Fruit fly (Drosophila melanogaster) whole organism, embryonic: Measurements from ENCODE around the gene CG11598.

ENCODE experiments used
- Aef1 ChIP-seq: fragments of 200-800 bp; sonication (Bioruptor generic); IDR thresholded peaks from 3 replicates; pipeline ENCODE4 v1.3.6; 2022; ENCODE audit warnings: missing biosample characterization, missing genetic modification characterization
- Atf3 ChIP-seq: fragments of 200-800 bp; sonication (Bioruptor generic); optimal IDR thresholded peaks from 3 replicates; lab custom pipeline; 2016; ENCODE audit warnings: missing biosample characterization, missing genetic modification characterization
- B-H1 ChIP-seq: fragments of 200-800 bp; sonication (Bioruptor generic); IDR thresholded peaks from 3 replicates; pipeline ENCODE4 v1.3.6; 2022; ENCODE audit warnings: missing biosample characterization, missing genetic modification characterization
- Blimp-1 ChIP-seq: fragments of 200-800 bp; sonication (Bioruptor generic); optimal IDR thresholded peaks from 3 replicates; lab custom pipeline; 2018; ENCODE audit warnings: missing biosample characterization, missing genetic modification characterization, mild to moderate bottlenecking, moderate library complexity, missing genetic modification reagents
- Bteb2 ChIP-seq: fragments of 200-800 bp; sonication (Bioruptor generic); optimal IDR thresholded peaks from 2 replicates; lab custom pipeline; 2016; ENCODE audit warnings: missing biosample characterization, missing genetic modification characterization
- CG11695 ChIP-seq: fragments of 200-800 bp; sonication (Bioruptor generic); IDR thresholded peaks from 3 replicates; pipeline ENCODE4 v1.3.6; 2022; ENCODE audit warnings: missing biosample characterization, missing genetic modification characterization
- CG12071 ChIP-seq: fragments of 200-800 bp; sonication (Bioruptor generic); optimal IDR thresholded peaks from 3 replicates; lab custom pipeline; 2018; ENCODE audit warnings: missing biosample characterization, mild to moderate bottlenecking, missing genetic modification characterization
- CG1233 ChIP-seq: fragments of 200-800 bp; sonication (Bioruptor generic); optimal IDR thresholded peaks from 4 replicates; lab custom pipeline; 2018; ENCODE audit warnings: missing biosample characterization, mild to moderate bottlenecking, missing genetic modification characterization
- CG12391 ChIP-seq: fragments of 200-800 bp; sonication (Bioruptor generic); optimal IDR thresholded peaks from 3 replicates; lab custom pipeline; 2018; ENCODE audit warnings: missing biosample characterization, mild to moderate bottlenecking, missing genetic modification characterization, moderate library complexity
- CG12942 ChIP-seq: fragments of 200-800 bp; sonication (Bioruptor generic); optimal IDR thresholded peaks from 3 replicates; lab custom pipeline; 2016; ENCODE audit warnings: missing biosample characterization, missing genetic modification characterization
- CG13287 ChIP-seq: fragments of 200-800 bp; sonication (Bioruptor generic); IDR thresholded peaks from 2 replicates; pipeline ENCODE4 v1.3.6; 2022; ENCODE audit warnings: missing biosample characterization, missing genetic modification characterization; ENCODE audit not compliant: partially characterized antibody
- CG14667 ChIP-seq: fragments of 200-800 bp; sonication (Bioruptor generic); IDR thresholded peaks from 2 replicates; pipeline ENCODE4 v1.3.6; 2022; ENCODE audit warnings: missing biosample characterization, missing genetic modification characterization
- CG14710 ChIP-seq: fragments of 200-800 bp; sonication (Bioruptor generic); optimal IDR thresholded peaks from 3 replicates; lab custom pipeline; 2019; ENCODE audit warnings: missing biosample characterization, mild to moderate bottlenecking, missing genetic modification characterization, moderate library complexity
- CG15269 ChIP-seq: fragments of 200-800 bp; sonication (Bioruptor generic); optimal IDR thresholded peaks from 2 replicates; lab custom pipeline; 2018; ENCODE audit warnings: missing biosample characterization, mild to moderate bottlenecking, missing genetic modification characterization, moderate library complexity
- CG17328 ChIP-seq: fragments of 200-800 bp; sonication (Bioruptor generic); IDR thresholded peaks from 2 replicates; pipeline ENCODE4 v1.3.6; 2022; ENCODE audit warnings: missing biosample characterization, missing genetic modification characterization
- CG17361 ChIP-seq: fragments of 200-800 bp; sonication (Bioruptor generic); IDR thresholded peaks from 3 replicates; pipeline ENCODE4 v1.3.6; 2022; ENCODE audit warnings: missing biosample characterization, missing genetic modification characterization
- CG17612 ChIP-seq: fragments of 200-800 bp; sonication (Bioruptor generic); IDR thresholded peaks from 2 replicates; pipeline ENCODE4 v1.3.6; 2022; ENCODE audit warnings: missing biosample characterization, missing genetic modification characterization
- CG31224 ChIP-seq: fragments of 200-800 bp; sonication (Bioruptor generic); IDR thresholded peaks from 2 replicates; pipeline ENCODE4 v1.3.6; 2022; ENCODE audit warnings: missing biosample characterization, missing genetic modification characterization
- CG33213 ChIP-seq: fragments of 200-800 bp; sonication (Bioruptor generic); optimal IDR thresholded peaks from 3 replicates; lab custom pipeline; 2016; ENCODE audit warnings: missing biosample characterization, missing genetic modification characterization
- CG34224 ChIP-seq: fragments of 200-800 bp; sonication (Bioruptor generic); IDR thresholded peaks from 3 replicates; pipeline ENCODE4 v1.3.6; 2022; ENCODE audit warnings: missing biosample characterization, missing genetic modification characterization; ENCODE audit not compliant: partially characterized antibody
- CG4730 ChIP-seq: fragments of 200-800 bp; sonication (Bioruptor generic); IDR thresholded peaks from 2 replicates; pipeline ENCODE4 v1.3.6; 2022; ENCODE audit warnings: missing biosample characterization, missing genetic modification characterization
- CG5245 ChIP-seq: fragments of 200-800 bp; sonication (Bioruptor generic); optimal IDR thresholded peaks from 3 replicates; lab custom pipeline; 2016; ENCODE audit warnings: missing biosample characterization, missing genetic modification characterization
- CG5953 ChIP-seq: fragments of 200-800 bp; sonication (Bioruptor generic); IDR thresholded peaks from 2 replicates; pipeline ENCODE4 v1.3.6; 2022; ENCODE audit warnings: missing biosample characterization, missing genetic modification characterization
- CG7928 ChIP-seq: fragments of 200-800 bp; sonication (Bioruptor generic); optimal IDR thresholded peaks from 2 replicates; lab custom pipeline; 2017; ENCODE audit warnings: missing biosample characterization, mild to moderate bottlenecking, missing genetic modification characterization
- CG8281 ChIP-seq: fragments of 200-800 bp; sonication (Bioruptor generic); optimal IDR thresholded peaks from 2 replicates; lab custom pipeline; 2018; ENCODE audit warnings: missing biosample characterization, mild to moderate bottlenecking, missing genetic modification characterization, moderate library complexity
- CG8290 ChIP-seq, 3 experiments: fragments of 200-800 bp; sonication (Bioruptor generic); optimal IDR thresholded peaks; 2 replicates each; lab custom pipeline; 2016 to 2019; ENCODE audit warnings: missing biosample characterization in 3 of 3, missing genetic modification characterization in 3 of 3, mild to moderate bottlenecking in 2 of 3, moderate library complexity in 1 of 3
- CG9215 ChIP-seq: fragments of 200-800 bp; sonication (Bioruptor generic); IDR thresholded peaks from 2 replicates; pipeline ENCODE4 v1.3.6; 2022; ENCODE audit warnings: missing biosample characterization, missing genetic modification characterization
- CG9437 ChIP-seq: fragments of 200-800 bp; sonication (Bioruptor generic); optimal IDR thresholded peaks from 2 replicates; lab custom pipeline; 2018; ENCODE audit warnings: missing biosample characterization, mild to moderate bottlenecking, missing genetic modification characterization
- CrebB ChIP-seq: fragments of 200-800 bp; sonication (Bioruptor generic); optimal IDR thresholded peaks from 3 replicates; lab custom pipeline; 2018; ENCODE audit warnings: missing biosample characterization, mild to moderate bottlenecking, missing genetic modification characterization
- Dll ChIP-seq: fragments of 200-800 bp; sonication (Bioruptor generic); IDR thresholded peaks from 4 replicates; pipeline ENCODE4 v1.3.6; 2022; ENCODE audit warnings: missing biosample characterization, missing genetic modification characterization; ENCODE audit not compliant: partially characterized antibody
- Max ChIP-seq: fragments of 200-800 bp; sonication (Bioruptor generic); optimal IDR thresholded peaks from 2 replicates; lab custom pipeline; 2016; ENCODE audit warnings: missing biosample characterization, mild to moderate bottlenecking, missing genetic modification characterization
- Oaz ChIP-seq: fragments of 200-800 bp; sonication (Bioruptor generic); IDR thresholded peaks from 2 replicates; pipeline ENCODE4 v1.3.6; 2022; ENCODE audit warnings: missing biosample characterization, missing genetic modification characterization
- bowl ChIP-seq: fragments of 200-800 bp; sonication (Bioruptor generic); IDR thresholded peaks from 2 replicates; pipeline ENCODE4 v1.3.6; 2022; ENCODE audit warnings: missing biosample characterization, missing genetic modification characterization
- cas ChIP-seq: fragments of 200-800 bp; sonication (Bioruptor generic); IDR thresholded peaks from 2 replicates; pipeline ENCODE4 v1.3.6; 2022; ENCODE audit warnings: missing biosample characterization, missing genetic modification characterization
- cg ChIP-seq: fragments of 200-800 bp; sonication (Bioruptor generic); optimal IDR thresholded peaks from 3 replicates; lab custom pipeline; 2019; ENCODE audit warnings: missing biosample characterization, mild to moderate bottlenecking, missing genetic modification characterization, moderate library complexity
- cwo ChIP-seq: fragments of 200-800 bp; sonication (Bioruptor generic); optimal IDR thresholded peaks from 3 replicates; lab custom pipeline; 2017; ENCODE audit warnings: missing biosample characterization, missing genetic modification characterization, mild to moderate bottlenecking, moderate library complexity, missing genetic modification reagents
- dimm ChIP-seq: fragments of 200-800 bp; sonication (Bioruptor generic); IDR thresholded peaks from 2 replicates; pipeline ENCODE4 v1.3.6; 2022; ENCODE audit warnings: missing biosample characterization, missing genetic modification characterization
- eyg ChIP-seq: fragments of 200-800 bp; sonication (Bioruptor generic); optimal IDR thresholded peaks from 3 replicates; lab custom pipeline; 2016; ENCODE audit warnings: missing biosample characterization, missing genetic modification characterization
- gem ChIP-seq: fragments of 200-800 bp; sonication (Bioruptor generic); optimal IDR thresholded peaks from 2 replicates; lab custom pipeline; 2019; ENCODE audit warnings: missing biosample characterization, mild to moderate bottlenecking, missing genetic modification characterization, moderate library complexity
- gro ChIP-seq: fragments of 200-800 bp; sonication (Bioruptor generic); optimal IDR thresholded peaks from 2 replicates; lab custom pipeline; 2016; ENCODE audit warnings: missing biosample characterization, missing genetic modification characterization
- maf-S ChIP-seq: fragments of 200-800 bp; sonication (Bioruptor generic); optimal IDR thresholded peaks from 2 replicates; lab custom pipeline; 2016; ENCODE audit warnings: missing biosample characterization, missing genetic modification characterization
- pb ChIP-seq: fragments of 200-800 bp; sonication (Bioruptor generic); optimal IDR thresholded peaks from 3 replicates; lab custom pipeline; 2016; ENCODE audit warnings: missing biosample characterization, missing genetic modification characterization
- phol ChIP-seq: fragments of 200-800 bp; sonication (Bioruptor generic); optimal IDR thresholded peaks from 3 replicates; lab custom pipeline; 2018; ENCODE audit warnings: missing biosample characterization, mild to moderate bottlenecking, missing genetic modification characterization, moderate library complexity
- tio ChIP-seq: fragments of 200-800 bp; sonication (Bioruptor generic); optimal IDR thresholded peaks from 2 replicates; lab custom pipeline; 2017; ENCODE audit warnings: missing biosample characterization, missing genetic modification characterization, inconsistent platforms
- vnd ChIP-seq: fragments of 200-800 bp; sonication (Bioruptor generic); IDR thresholded peaks from 3 replicates; pipeline ENCODE4 v1.3.6; 2022; ENCODE audit warnings: missing biosample characterization, missing genetic modification characterization; ENCODE audit not compliant: partially characterized antibody
- wek ChIP-seq: fragments of 200-800 bp; sonication (Bioruptor generic); optimal IDR thresholded peaks from 3 replicates; lab custom pipeline; 2018; ENCODE audit warnings: missing biosample characterization, mild to moderate bottlenecking, missing genetic modification characterization, moderate library complexity
- wor ChIP-seq: fragments of 200-800 bp; sonication (Bioruptor generic); IDR thresholded peaks from 2 replicates; pipeline ENCODE4 v1.3.6; 2022; ENCODE audit warnings: missing biosample characterization, missing genetic modification characterization
- zf30C ChIP-seq: fragments of 200-800 bp; sonication (Bioruptor generic); optimal IDR thresholded peaks from 3 replicates; lab custom pipeline; 2018; ENCODE audit warnings: missing biosample characterization, mild to moderate bottlenecking, missing genetic modification characterization

CG11598 gene

dm6 chr3R:12653511-12654252, 19.0 kb downstream of the CG11598 start:
- TF ChIP-seq wek (GFP tag; lab: Kevin White, UChicago) (peak; percentile 37), CG4730 (peak; percentile 73), B-H1 (GFP tag; lab: Robert Waterston, UW) (peak; percentile 72), Max (peak; percentile 53), CG14667 (GFP tag; lab: Robert Waterston, UW) (peak; percentile 76), Dll (GFP tag; lab: Robert Waterston, UW) (no peak), tio (peak; percentile 77), maf-S (GFP tag; lab: Kevin White, UChicago) (peak; percentile 73), eyg (GFP tag; lab: Kevin White, UChicago) (peak; percentile 68), pb (peak; percentile 78), CG17612 (peak; percentile 64; the same call in 1 of the 2 replicates), CG7928 (GFP tag; lab: Kevin White, UChicago) (peak; percentile 39), CG9215 (GFP tag; lab: Robert Waterston, UW) (peak; percentile 83), CrebB (tag; lab: Kevin White, UChicago) (peak; percentile 56), gro (GFP tag; lab: Kevin White, UChicago) (no peak), phol (tag; lab: Kevin White, UChicago) (peak; percentile 86), CG13287 (GFP tag; lab: Robert Waterston, UW) (peak; percentile 16; the same call in 1 of the 2 replicates), CG8290 (GFP tag; optimal IDR thresholded peaks at IDR 0.05; lab: Kevin White, UChicago) (no peak), CG8290 (tag; optimal IDR thresholded peaks at IDR 0.05; lab: Kevin White, UChicago) (peak in 1 of 2 experiments; percentile 76), CG31224 (GFP tag; lab: Robert Waterston, UW) (peak; percentile 70), CG33213 (peak; percentile 64), CG14710 (peak; percentile 35), CG11695 (GFP tag; lab: Robert Waterston, UW) (peak; percentile 85; the same call in 2 of the 3 replicates), Blimp-1 (peak; percentile 72), CG17361 (GFP tag; lab: Robert Waterston, UW) (peak; percentile 92), CG5953 (GFP tag; lab: Robert Waterston, UW) (peak; percentile 76), CG9437 (peak; percentile 84), cwo (GFP tag; lab: Kevin White, UChicago) (peak; percentile 55), CG1233 (GFP tag; lab: Kevin White, UChicago) (peak; percentile 63), CG17328 (GFP tag; lab: Robert Waterston, UW) (peak; percentile 66), Bteb2 (GFP tag; lab: Kevin White, UChicago) (peak; percentile 42), cg (no peak), Aef1 (peak; percentile 87), CG34224 (GFP tag; lab: Robert Waterston, UW) (peak; percentile 17; the same call in 1 of the 3 replicates), dimm (GFP tag; lab: Robert Waterston, UW) (peak; percentile 60), CG5245 (GFP tag; lab: Kevin White, UChicago) (peak; percentile 58), wor (GFP tag; lab: Robert Waterston, UW) (peak; percentile 92), zf30C (no peak), Atf3 (GFP tag; lab: Kevin White, UChicago) (peak; percentile 63), CG12071 (peak; percentile 75), gem (tag; lab: Kevin White, UChicago) (peak; percentile 89), Oaz (GFP tag; lab: Robert Waterston, UW) (peak; percentile 72), bowl (GFP tag; lab: Robert Waterston, UW) (peak; percentile 46; the same call in 1 of the 2 replicates), CG12391 (peak; percentile 77), CG12942 (GFP tag; lab: Kevin White, UChicago) (peak; percentile 83), cas (GFP tag; lab: Robert Waterston, UW) (no peak), vnd (no peak), CG8281 (tag; lab: Kevin White, UChicago) (peak; percentile 67), CG15269 (tag; lab: Kevin White, UChicago) (peak; percentile 88)
